Worm (Caenorhabditis elegans) whole organism, L1 larva: Measurements from ENCODE around the gene mpst-7.

Source experiments
- C04F5.9 ChIP-seq: sonication (generic microtip); optimal IDR thresholded peaks from 2 replicates; lab custom pipeline; 2016; ENCODE audit warnings: missing genetic modification characterization, missing compliant biosample characterization
- C16A3.4 ChIP-seq: fragments of 150-350 bp; optimal IDR thresholded peaks from 2 replicates; lab custom pipeline; 2014; ENCODE audit warnings: missing biosample characterization, missing genetic modification characterization
- F16B12.6 ChIP-seq: fragments of 150-350 bp; optimal IDR thresholded peaks from 2 replicates; lab custom pipeline; 2014; ENCODE audit warnings: missing biosample characterization, missing genetic modification characterization
- Y116A8C.19 ChIP-seq: sonication (generic microtip); optimal IDR thresholded peaks from 2 replicates; lab custom pipeline; 2016; ENCODE audit warnings: missing compliant biosample characterization, missing genetic modification characterization, borderline replicate concordance
- ama-1 ChIP-seq: fragments of 150-350 bp; optimal IDR thresholded peaks from 2 replicates; lab custom pipeline; 2014
- ceh-82 ChIP-seq, 3 experiments: fragments of 150-350 bp in 1 of 3; sonication (generic microtip) in 2 of 3; optimal IDR thresholded peaks; 2 replicates each; lab custom pipeline; 2014 to 2017; ENCODE audit warnings: missing biosample characterization in 3 of 3, missing genetic modification characterization in 3 of 3
- ceh-88 ChIP-seq: fragments of 200-800 bp; sonication (Bioruptor generic); IDR thresholded peaks from 2 replicates; pipeline ENCODE4 v1.3.6; 2022; ENCODE audit warnings: missing genetic modification characterization, missing compliant biosample characterization
- ceh-90 ChIP-seq: sonication (generic microtip); optimal IDR thresholded peaks from 2 replicates; lab custom pipeline; 2016; ENCODE audit warnings: missing genetic modification characterization, missing compliant biosample characterization
- dpl-1 ChIP-seq, 3 experiments: fragments of 150-350 bp in 2 of 3; sonication (generic microtip) in 1 of 3; optimal IDR thresholded peaks; 2 replicates each; lab custom pipeline; 2014 to 2017; ENCODE audit warnings: missing biosample characterization in 3 of 3, missing genetic modification characterization in 3 of 3, missing genetic modification reagents in 3 of 3
- efl-1 ChIP-seq, 4 experiments: fragments of 150-350 bp; optimal IDR thresholded peaks in 3 of 4; peaks in 1 of 4; 1 replicate in 1 of 4; 2 replicates in 3 of 4; lab custom pipeline; 2014; ENCODE audit warnings: missing biosample characterization in 2 of 4, missing genetic modification characterization in 2 of 4, missing genetic modification reagents in 2 of 4
- efl-3 ChIP-seq: fragments of 200-800 bp; sonication (Bioruptor generic); optimal IDR thresholded peaks from 2 replicates; lab custom pipeline; 2018; ENCODE audit warnings: mild to moderate bottlenecking, missing genetic modification characterization, missing compliant biosample characterization
- egl-13 ChIP-seq: sonication (generic microtip); optimal IDR thresholded peaks from 2 replicates; lab custom pipeline; 2016; ENCODE audit warnings: missing genotype, missing genetic modification reagents, missing genetic modification characterization, missing compliant biosample characterization
- elt-2 ChIP-seq: sonication (generic microtip); optimal IDR thresholded peaks from 2 replicates; lab custom pipeline; 2016; ENCODE audit warnings: missing genetic modification characterization, mild to moderate bottlenecking, inconsistent platforms, missing compliant biosample characterization, missing genetic modification reagents
- elt-3 ChIP-seq, 6 experiments: fragments of 150-350 bp in 1 of 6; sonication (generic microtip); optimal IDR thresholded peaks; 2 replicates each; lab custom pipeline; 2017 to 2018; ENCODE audit warnings: missing biosample characterization in 6 of 6, missing genetic modification characterization in 6 of 6, inconsistent platforms in 1 of 6
- ets-5 ChIP-seq: fragments of 200-800 bp; sonication (Bioruptor generic); IDR thresholded peaks from 2 replicates; pipeline ENCODE4 v1.3.6; 2022; ENCODE audit warnings: missing genetic modification characterization, missing compliant biosample characterization
- fkh-4 ChIP-seq: sonication (generic microtip); optimal IDR thresholded peaks from 2 replicates; lab custom pipeline; 2016; ENCODE audit warnings: missing compliant biosample characterization, missing genetic modification characterization, borderline replicate concordance
- fkh-8 ChIP-seq: sonication (generic microtip); optimal IDR thresholded peaks from 2 replicates; lab custom pipeline; 2016; ENCODE audit warnings: mild to moderate bottlenecking, missing genetic modification characterization, missing compliant biosample characterization
- grh-1 ChIP-seq: fragments of 200-800 bp; sonication (Bioruptor generic); IDR thresholded peaks from 2 replicates; pipeline ENCODE4 v1.3.6; 2022; ENCODE audit warnings: missing genetic modification reagents, missing genetic modification characterization, missing compliant biosample characterization
- hlh-17 ChIP-seq: fragments of 200-800 bp; sonication (Bioruptor generic); optimal IDR thresholded peaks from 2 replicates; lab custom pipeline; 2018; ENCODE audit warnings: missing genetic modification characterization, mild to moderate bottlenecking, missing compliant biosample characterization, moderate library complexity, borderline replicate concordance
- hpl-2 ChIP-seq: fragments of 150-350 bp; optimal IDR thresholded peaks from 2 replicates; lab custom pipeline; 2014; ENCODE audit warnings: missing biosample characterization, missing genetic modification reagents, missing genetic modification characterization
- irx-1 ChIP-seq: sonication (generic microtip); optimal IDR thresholded peaks from 2 replicates; lab custom pipeline; 2016; ENCODE audit warnings: missing genetic modification characterization, missing compliant biosample characterization
- isw-1 ChIP-seq: fragments of 200-800 bp; sonication (Bioruptor generic); IDR thresholded peaks from 2 replicates; pipeline ENCODE4 v1.3.6; 2022; ENCODE audit warnings: missing genetic modification characterization, missing compliant biosample characterization
- jun-1 ChIP-seq: fragments of 150-350 bp; optimal IDR thresholded peaks from 2 replicates; lab custom pipeline; 2014; ENCODE audit warnings: missing biosample characterization, missing genetic modification reagents, missing genetic modification characterization
- lin-14 ChIP-seq: fragments of 200-800 bp; sonication (Bioruptor generic); optimal IDR thresholded peaks from 2 replicates; lab custom pipeline; 2018; ENCODE audit warnings: mild to moderate bottlenecking, missing genetic modification characterization, moderate library complexity, missing compliant biosample characterization
- lin-35 ChIP-seq, 2 experiments: fragments of 150-350 bp; optimal IDR thresholded peaks; 2 replicates each; lab custom pipeline; 2014; ENCODE audit warnings: missing biosample characterization in 2 of 2, missing genetic modification characterization in 2 of 2, missing genetic modification reagents in 2 of 2
- lin-39 ChIP-seq: fragments of 150-350 bp; optimal IDR thresholded peaks from 2 replicates; lab custom pipeline; 2014; ENCODE audit warnings: missing biosample characterization, missing genetic modification reagents, missing genetic modification characterization
- lsy-2 ChIP-seq, 2 experiments: fragments of 150-350 bp; optimal IDR thresholded peaks; 2 replicates each; lab custom pipeline; 2014; ENCODE audit warnings: missing biosample characterization in 2 of 2, missing genetic modification characterization in 2 of 2
- mab-9 ChIP-seq: fragments of 200-800 bp; sonication (Bioruptor generic); IDR thresholded peaks from 2 replicates; pipeline ENCODE4 v1.3.6; 2022; ENCODE audit warnings: missing genetic modification reagents, missing genetic modification characterization, missing compliant biosample characterization
- mef-2 ChIP-seq: fragments of 150-350 bp; optimal IDR thresholded peaks from 2 replicates; lab custom pipeline; 2014; ENCODE audit warnings: missing biosample characterization, missing genetic modification characterization
- mep-1 ChIP-seq: fragments of 150-350 bp; optimal IDR thresholded peaks from 2 replicates; lab custom pipeline; 2014; ENCODE audit warnings: missing biosample characterization, missing genetic modification characterization
- nhr-12 ChIP-seq: sonication (generic microtip); optimal IDR thresholded peaks from 2 replicates; lab custom pipeline; 2017; ENCODE audit warnings: missing biosample characterization, missing genetic modification characterization
- nhr-19 ChIP-seq: fragments of 200-800 bp; sonication (Bioruptor generic); conservative IDR thresholded peaks from 2 replicates; pipeline ENCODE4 v1.3.6; 2022; ENCODE audit warnings: missing genetic modification characterization, missing compliant biosample characterization
- nhr-20 ChIP-seq: sonication (generic microtip); optimal IDR thresholded peaks from 2 replicates; lab custom pipeline; 2016; ENCODE audit warnings: mild to moderate bottlenecking, missing genetic modification characterization, missing compliant biosample characterization
- nhr-28 ChIP-seq: fragments of 150-350 bp; optimal IDR thresholded peaks from 2 replicates; lab custom pipeline; 2014; ENCODE audit warnings: missing biosample characterization, missing genetic modification characterization
- nhr-47 ChIP-seq: sonication (generic microtip); optimal IDR thresholded peaks from 2 replicates; lab custom pipeline; 2016; ENCODE audit warnings: mild to moderate bottlenecking, missing genetic modification characterization, moderate library complexity, missing compliant biosample characterization
- nhr-77 ChIP-seq: fragments of 150-350 bp; optimal IDR thresholded peaks from 2 replicates; lab custom pipeline; 2014; ENCODE audit warnings: missing biosample characterization, missing genetic modification characterization
- nhr-84 ChIP-seq: sonication (generic microtip); optimal IDR thresholded peaks from 2 replicates; lab custom pipeline; 2017; ENCODE audit warnings: missing biosample characterization, missing genetic modification characterization
- nhr-90 ChIP-seq: sonication (generic microtip); optimal IDR thresholded peaks from 2 replicates; lab custom pipeline; 2016; ENCODE audit warnings: mild to moderate bottlenecking, missing genetic modification characterization, missing compliant biosample characterization; ENCODE audit not compliant: poor library complexity
- pag-3 ChIP-seq: sonication (generic microtip); optimal IDR thresholded peaks from 2 replicates; lab custom pipeline; 2017; ENCODE audit warnings: missing genetic modification characterization, mild to moderate bottlenecking, missing compliant biosample characterization, antibody characterized with exemption, borderline replicate concordance; ENCODE audit not compliant: insufficient read depth
- pax-3 ChIP-seq: fragments of 200-800 bp; sonication (Bioruptor generic); optimal IDR thresholded peaks from 2 replicates; lab custom pipeline; 2018; ENCODE audit warnings: mild to moderate bottlenecking, missing genetic modification characterization, moderate library complexity, missing compliant biosample characterization
- pqm-1 ChIP-seq: sonication (generic microtip); optimal IDR thresholded peaks from 3 replicates; lab custom pipeline; 2017; ENCODE audit warnings: missing biosample characterization, missing genetic modification characterization
- rnt-1 ChIP-seq: sonication (generic microtip); optimal IDR thresholded peaks from 2 replicates; lab custom pipeline; 2016; ENCODE audit warnings: mild to moderate bottlenecking, missing genetic modification characterization, moderate library complexity, missing compliant biosample characterization
- skn-1 ChIP-seq: fragments of 150-350 bp; optimal IDR thresholded peaks from 2 replicates; lab custom pipeline; 2014; ENCODE audit warnings: missing biosample characterization, missing genetic modification characterization
- snpc-4 ChIP-seq: fragments of 150-350 bp; optimal IDR thresholded peaks from 2 replicates; lab custom pipeline; 2014; ENCODE audit warnings: missing biosample characterization, missing genetic modification characterization
- snu-23 ChIP-seq: sonication (generic microtip); optimal IDR thresholded peaks from 2 replicates; lab custom pipeline; 2016; ENCODE audit warnings: missing genetic modification characterization, missing compliant biosample characterization
- sptf-1 ChIP-seq: fragments of 150-350 bp; optimal IDR thresholded peaks from 2 replicates; lab custom pipeline; 2014; ENCODE audit warnings: missing biosample characterization, missing genetic modification characterization
- swsn-7 ChIP-seq: sonication (generic microtip); optimal IDR thresholded peaks from 2 replicates; lab custom pipeline; 2016; ENCODE audit warnings: missing genetic modification characterization, missing compliant biosample characterization
- tlp-1 ChIP-seq: fragments of 150-350 bp; optimal IDR thresholded peaks from 2 replicates; lab custom pipeline; 2014; ENCODE audit warnings: missing biosample characterization, missing genetic modification characterization
- unc-130 ChIP-seq: fragments of 150-350 bp; optimal IDR thresholded peaks from 2 replicates; lab custom pipeline; 2017; ENCODE audit warnings: missing biosample characterization, missing genetic modification characterization, inconsistent platforms
- unc-30 ChIP-seq: sonication (generic microtip); optimal IDR thresholded peaks from 2 replicates; lab custom pipeline; 2017; ENCODE audit warnings: missing biosample characterization, missing genetic modification characterization
- vab-15 ChIP-seq: sonication (generic microtip); optimal IDR thresholded peaks from 2 replicates; lab custom pipeline; 2017; ENCODE audit warnings: missing genotype, mild to moderate bottlenecking, missing genetic modification characterization, missing compliant biosample characterization
- xbp-1 ChIP-seq: sonication (generic microtip); optimal IDR thresholded peaks from 2 replicates; lab custom pipeline; 2016; ENCODE audit warnings: missing genetic modification characterization, missing compliant biosample characterization
- zag-1 ChIP-seq: fragments of 150-350 bp; optimal IDR thresholded peaks from 2 replicates; lab custom pipeline; 2014; ENCODE audit warnings: missing biosample characterization, missing genetic modification characterization

The mpst-7 gene

DNA sequence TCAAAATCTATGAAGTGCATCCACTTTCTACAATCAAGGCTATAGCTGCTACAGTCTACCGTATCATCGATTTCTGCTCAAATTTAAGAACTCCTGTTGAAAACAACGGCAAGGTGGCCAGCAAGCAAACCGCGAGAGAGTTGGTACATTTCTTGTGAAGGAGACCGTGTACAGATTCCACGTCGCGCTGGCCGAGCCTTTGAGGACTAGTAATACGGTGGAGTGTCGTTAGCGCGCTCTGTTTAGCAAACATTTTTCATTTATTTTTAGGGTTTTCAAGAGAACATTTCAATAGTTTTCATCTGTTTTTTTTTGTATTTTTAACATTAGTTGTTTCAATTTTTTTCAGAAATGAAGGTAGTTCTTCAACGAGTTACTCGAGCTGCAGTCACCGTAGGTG, 8.6 kb downstream of the mpst-7 start, which contains the start of gene pqn-68:
Gene pqn-68 (plus strand): TSS at position 350 of the 400 bp plus-strand sequence.
- no peak for TF ChIP-seq mep-1 (tag; lab: Kevin White, UChicago)
- TF ChIP-seq mab-9 (GFP tag; lab: Robert Waterston, UW): no peak
- no peak for TF ChIP-seq nhr-84 (tag; lab: Kevin White, UChicago)
- TF ChIP-seq efl-1 (optimal IDR thresholded peaks at IDR 0.05; lab: Kevin White, UChicago): peak; percentile 30 to 41
- TF ChIP-seq efl-1 (GFP tag; optimal IDR thresholded peaks at IDR 0.05 in 1 of 2; lab: Kevin White, UChicago): peak in 1 of 2 experiments; percentile 18
- no peak for TF ChIP-seq jun-1 (tag; lab: Kevin White, UChicago)
- TF ChIP-seq snpc-4 (tag; lab: Kevin White, UChicago): no peak
- TF ChIP-seq ama-1: no peak
- TF ChIP-seq nhr-28 (tag; lab: Kevin White, UChicago): no peak
- no peak for TF ChIP-seq C04F5.9 (tag; lab: Kevin White, UChicago)
- peak; percentile 32 for TF ChIP-seq lin-14 (GFP tag; lab: Kevin White, UChicago)
- peak; percentile 43 for TF ChIP-seq snu-23
- no peak for TF ChIP-seq fkh-8 (tag; lab: Kevin White, UChicago)
- TF ChIP-seq elt-3 (tag; optimal IDR thresholded peaks at IDR 0.05; lab: Kevin White, UChicago): no peak
- no peak for TF ChIP-seq zag-1 (tag; lab: Kevin White, UChicago)
- TF ChIP-seq ceh-90 (tag; lab: Kevin White, UChicago): no peak
- TF ChIP-seq egl-13 (tag; lab: Kevin White, UChicago): no peak
- TF ChIP-seq sptf-1 (tag; lab: Kevin White, UChicago): no peak
- no peak for TF ChIP-seq ets-5 (GFP tag; lab: Robert Waterston, UW)
- TF ChIP-seq skn-1 (tag; lab: Kevin White, UChicago): no peak
- peak; percentile 49 for TF ChIP-seq rnt-1 (tag; lab: Kevin White, UChicago)
- no peak for TF ChIP-seq ceh-88 (GFP tag; lab: Robert Waterston, UW)
- no peak for TF ChIP-seq nhr-12
- no peak for TF ChIP-seq mef-2 (tag; lab: Kevin White, UChicago)
- TF ChIP-seq nhr-47 (tag; lab: Kevin White, UChicago): peak; percentile 15
- TF ChIP-seq fkh-4 (tag; lab: Kevin White, UChicago): no peak
- TF ChIP-seq grh-1 (GFP tag; lab: Robert Waterston, UW): no peak
- no peak for TF ChIP-seq pqm-1 (tag; lab: Kevin White, UChicago)
- no peak for TF ChIP-seq hlh-17
- TF ChIP-seq swsn-7: peak; percentile 1
- TF ChIP-seq unc-30 (tag; lab: Kevin White, UChicago): no peak
- TF ChIP-seq pax-3 (tag; lab: Kevin White, UChicago): no peak
- TF ChIP-seq unc-130: no peak
- TF ChIP-seq F16B12.6 (tag; lab: Kevin White, UChicago): no peak
- no peak for TF ChIP-seq irx-1 (tag; lab: Kevin White, UChicago)
- peak; percentile 26 to 56 for TF ChIP-seq lsy-2 (tag; optimal IDR thresholded peaks at IDR 0.05; lab: Kevin White, UChicago)
- peak in 2 of 3 experiments; percentile 24 to 66 for TF ChIP-seq dpl-1 (GFP tag; optimal IDR thresholded peaks at IDR 0.05; lab: Kevin White, UChicago)
- TF ChIP-seq nhr-90 (tag; lab: Kevin White, UChicago): no peak
- no peak for TF ChIP-seq efl-3 (GFP tag; lab: Kevin White, UChicago)
- peak; percentile 33 for TF ChIP-seq xbp-1
- peak; percentile 33 to 48 for TF ChIP-seq lin-35 (GFP tag; optimal IDR thresholded peaks at IDR 0.05; lab: Kevin White, UChicago)
- peak in 1 of 3 experiments; percentile 12 for TF ChIP-seq ceh-82 (tag; optimal IDR thresholded peaks at IDR 0.05; lab: Kevin White, UChicago)
- TF ChIP-seq lin-39 (tag; lab: Kevin White, UChicago): no peak
- TF ChIP-seq nhr-20 (tag; lab: Kevin White, UChicago): no peak
- TF ChIP-seq hpl-2 (GFP tag; lab: Kevin White, UChicago): no peak
- no peak for TF ChIP-seq tlp-1 (tag; lab: Kevin White, UChicago)
- no peak for TF ChIP-seq vab-15
- TF ChIP-seq nhr-77 (tag; lab: Kevin White, UChicago): no peak
- TF ChIP-seq elt-2 (tag; lab: Kevin White, UChicago): no peak
- TF ChIP-seq Y116A8C.19: no peak
- peak; percentile 2 for TF ChIP-seq C16A3.4
- no peak for TF ChIP-seq nhr-19 (GFP tag; lab: Robert Waterston, UW)
- no peak for TF ChIP-seq pag-3 (tag; lab: Kevin White, UChicago)
- TF ChIP-seq isw-1 (GFP tag; lab: Robert Waterston, UW): no peak
